Fruit fly (Drosophila melanogaster): Measurements from ENCODE around the gene CG13912.

CG13912 gene

DNA sequence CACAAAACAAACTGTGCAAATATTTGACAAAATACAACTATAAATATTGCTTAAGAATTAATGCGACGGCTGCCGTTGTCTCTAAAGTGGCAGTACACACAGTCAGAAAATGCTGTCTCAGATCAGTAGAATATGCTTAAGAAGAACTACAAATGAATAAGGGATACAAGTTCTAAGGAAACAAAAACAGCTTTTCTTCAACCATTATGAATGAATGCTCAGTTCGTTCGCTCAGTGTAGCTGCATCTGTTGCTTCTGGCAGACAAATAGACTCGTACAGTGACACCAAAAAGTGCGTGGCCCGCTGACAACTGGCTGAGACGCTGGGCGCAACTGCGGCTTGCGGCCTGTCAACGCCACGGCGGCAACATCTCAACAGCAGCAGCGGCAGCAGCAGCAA, 23.6 kb upstream of the CG13912 start:
- TF ChIP-seq CG10631 (GFP tag; optimal IDR thresholded peaks at IDR 0.05) (peak; percentile 42), OdsH (GFP tag; optimal IDR thresholded peaks at IDR 0.05) (no peak), CG32006 (GFP tag; optimal IDR thresholded peaks at IDR 0.05) (peak; percentile 1), CG11902 (GFP tag; optimal IDR thresholded peaks at IDR 0.05) (no peak), Hr4 (GFP tag; optimal IDR thresholded peaks at IDR 0.05) (peak; percentile 33), CG16779 (tag; optimal IDR thresholded peaks at IDR 0.05) (peak; percentile 19), CG9139 (GFP tag; optimal IDR thresholded peaks at IDR 0.05) (no peak), CG8119 (GFP tag; IDR thresholded peaks at IDR 0.05) (0 out of 3 replicates have a peak, but pooled peaks have one; percentile 20), vri (GFP tag; optimal IDR thresholded peaks at IDR 0.05) (no peak), CG11294 (GFP tag; IDR thresholded peaks at IDR 0.05) (peak; percentile 21; the same call in 1 of the 2 replicates), Eip75B (GFP tag; optimal IDR thresholded peaks at IDR 0.05) (peak; percentile 46), Eip78C (GFP tag) (peak; percentile 31), eg (GFP tag; IDR thresholded peaks at IDR 0.05) (peak; percentile 57), net (GFP tag; optimal IDR thresholded peaks at IDR 0.05) (peak; percentile 0), Gug (GFP tag; IDR thresholded peaks at IDR 0.05) (peak; percentile 28), Ets96B (tag; optimal IDR thresholded peaks at IDR 0.05) (peak; percentile 30), acj6 (GFP tag; optimal IDR thresholded peaks at IDR 0.05) (no peak), CG6163 (GFP tag; IDR thresholded peaks at IDR 0.05) (peak; percentile 75), CG15336 (GFP tag; IDR thresholded peaks at IDR 0.05) (peak; percentile 42; the same call in 1 of the 2 replicates), topi (GFP tag; optimal IDR thresholded peaks at IDR 0.05) (no peak), achi (GFP tag; optimal IDR thresholded peaks at IDR 0.05) (peak; percentile 18), Ets21C (GFP tag; optimal IDR thresholded peaks at IDR 0.05) (no peak), fkh (GFP tag; optimal IDR thresholded peaks at IDR 0.05) (no peak)

DNA sequence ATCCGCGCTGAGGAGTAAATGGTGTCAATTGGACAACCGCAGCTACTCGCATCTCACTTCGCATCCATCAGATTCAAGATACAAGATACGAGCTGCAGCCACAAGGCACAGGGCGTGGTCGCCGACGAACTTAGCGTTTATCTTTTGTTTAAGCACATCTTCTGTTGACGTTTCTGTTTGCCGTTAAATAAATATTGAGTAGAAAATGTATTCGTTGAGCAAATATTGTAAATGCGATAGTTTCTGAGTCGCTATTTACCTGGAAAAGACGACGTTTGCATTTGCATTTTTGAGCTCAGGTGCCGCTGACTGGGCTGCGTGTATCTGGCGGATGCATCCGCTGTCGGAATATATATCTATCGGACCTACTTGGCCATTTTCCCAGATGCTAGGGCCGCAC, 23.1 kb upstream of the CG13912 start:
- TF ChIP-seq CG32006 (GFP tag; optimal IDR thresholded peaks at IDR 0.05) (no peak), Ets96B (tag; optimal IDR thresholded peaks at IDR 0.05) (no peak), Eip78C (GFP tag) (peak; percentile 39), ss (GFP tag; optimal IDR thresholded peaks at IDR 0.05) (peak in 1 of 2 experiments; percentile 7), CG9139 (GFP tag; optimal IDR thresholded peaks at IDR 0.05) (peak; percentile 14), fkh (GFP tag; optimal IDR thresholded peaks at IDR 0.05) (peak; percentile 91), eg (GFP tag; IDR thresholded peaks at IDR 0.05) (peak; percentile 52; the same call in 2 of the 3 replicates), CG6163 (GFP tag; IDR thresholded peaks at IDR 0.05) (peak; percentile 57)

DNA sequence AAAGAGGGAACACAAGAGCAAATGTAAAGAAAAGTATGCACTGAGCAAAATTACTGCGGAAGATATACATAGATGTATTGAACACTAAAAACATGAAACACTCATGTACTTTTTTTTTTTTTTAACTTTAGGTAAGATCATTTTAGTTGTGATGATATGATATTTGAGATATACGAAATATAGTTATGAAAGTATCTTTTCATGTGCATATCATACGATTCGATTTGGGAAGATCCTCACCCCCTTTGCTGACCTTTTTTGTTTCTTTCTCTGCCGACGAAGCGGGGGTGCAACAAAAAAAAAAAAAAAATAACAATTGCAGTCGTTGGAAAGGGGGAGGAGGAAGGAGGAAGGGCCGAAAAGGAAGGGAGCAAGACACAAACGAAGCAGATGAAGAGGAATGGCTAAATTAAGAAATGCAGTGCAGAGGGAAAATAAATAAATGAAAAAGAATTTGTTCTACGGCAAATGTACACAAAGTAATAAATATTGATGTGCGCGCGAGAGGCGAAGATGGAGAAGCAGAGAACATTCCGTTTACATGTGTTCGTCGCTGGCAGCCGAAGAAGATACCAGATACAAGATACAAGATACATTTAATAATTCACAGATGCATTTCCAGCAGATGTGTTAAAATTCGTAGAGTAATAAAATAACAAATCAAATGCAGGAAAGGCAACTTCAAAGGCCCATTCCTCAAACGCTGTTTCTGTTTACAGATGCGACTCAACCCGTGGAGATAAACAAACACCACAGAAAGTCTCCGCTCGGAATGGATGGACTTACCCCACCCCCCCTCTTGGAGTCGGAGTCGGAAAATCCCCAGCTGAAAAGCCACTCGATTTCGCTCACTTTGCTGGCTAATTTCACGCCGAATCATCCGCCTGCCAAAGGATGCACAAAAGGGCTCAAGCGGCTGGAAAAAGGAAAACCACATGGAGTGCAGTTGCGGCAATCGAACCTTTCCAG, 22.2 kb upstream of the CG13912 start:
- TF ChIP-seq salr (GFP tag; optimal IDR thresholded peaks at IDR 0.05) = no peak
- no peak for TF ChIP-seq vri (GFP tag; optimal IDR thresholded peaks at IDR 0.05)
- TF ChIP-seq CG11762 (GFP tag; optimal IDR thresholded peaks at IDR 0.05; ENCODE audit: insufficient read depth) = no peak
- TF ChIP-seq CG15336 (GFP tag; IDR thresholded peaks at IDR 0.05) = no peak
- no peak for TF ChIP-seq CG1621 (tag; optimal IDR thresholded peaks at IDR 0.05)
- TF ChIP-seq Ets96B (tag; optimal IDR thresholded peaks at IDR 0.05) = peak; percentile 50
- TF ChIP-seq CG16779 (tag; optimal IDR thresholded peaks at IDR 0.05) = peak; percentile 4
- TF ChIP-seq CG3032 (tag; optimal IDR thresholded peaks at IDR 0.05) = peak; percentile 35
- peak; percentile 34 for TF ChIP-seq cyc (GFP tag; optimal IDR thresholded peaks at IDR 0.05)
- no peak for TF ChIP-seq CG9139 (GFP tag; optimal IDR thresholded peaks at IDR 0.05)
- TF ChIP-seq pdm3 (GFP tag; optimal IDR thresholded peaks at IDR 0.05) = peak; percentile 36
- no peak for TF ChIP-seq Hr38 (GFP tag; optimal IDR thresholded peaks at IDR 0.05)
- no peak for TF ChIP-seq Ets21C (GFP tag; optimal IDR thresholded peaks at IDR 0.05)
- no peak for TF ChIP-seq Sox15 (GFP tag; optimal IDR thresholded peaks at IDR 0.05)
- TF ChIP-seq CG7368 (GFP tag; optimal IDR thresholded peaks at IDR 0.05) = peak; percentile 11
- TF ChIP-seq CG6808 (GFP tag; optimal IDR thresholded peaks at IDR 0.05) = peak; percentile 15
- TF ChIP-seq CG3919 (GFP tag; optimal IDR thresholded peaks at IDR 0.05) = peak; percentile 31
- no peak for TF ChIP-seq Hr4 (GFP tag; optimal IDR thresholded peaks at IDR 0.05)
- no peak for TF ChIP-seq CG11294 (GFP tag; IDR thresholded peaks at IDR 0.05)
- TF ChIP-seq OdsH (GFP tag; optimal IDR thresholded peaks at IDR 0.05) = peak; percentile 27
- TF ChIP-seq CG8319 (GFP tag; optimal IDR thresholded peaks at IDR 0.05) = no peak
- TF ChIP-seq CG6163 (GFP tag; IDR thresholded peaks at IDR 0.05) = peak; percentile 67; the same call in 2 of the 3 replicates
- TF ChIP-seq fd85E (GFP tag; optimal IDR thresholded peaks at IDR 0.05) = no peak
- peak; percentile 39 for TF ChIP-seq acj6 (GFP tag; optimal IDR thresholded peaks at IDR 0.05)
- TF ChIP-seq CG4318 (GFP tag; optimal IDR thresholded peaks at IDR 0.05) = no peak
- TF ChIP-seq CG11902 (GFP tag; optimal IDR thresholded peaks at IDR 0.05) = peak; percentile 3
- no peak for TF ChIP-seq CG32006 (GFP tag; optimal IDR thresholded peaks at IDR 0.05)
- TF ChIP-seq Smox (GFP tag; optimal IDR thresholded peaks at IDR 0.05) = no peak
- peak; percentile 47 for TF ChIP-seq Met (GFP tag; optimal IDR thresholded peaks at IDR 0.05)
- peak; percentile 8 for TF ChIP-seq CG6792 (GFP tag; optimal IDR thresholded peaks at IDR 0.05)
- peak; percentile 27 for TF ChIP-seq spab (GFP tag; optimal IDR thresholded peaks at IDR 0.05)
- no peak for TF ChIP-seq Lpt (GFP tag; optimal IDR thresholded peaks at IDR 0.05)
- peak; percentile 45 for TF ChIP-seq achi (GFP tag; optimal IDR thresholded peaks at IDR 0.05)
- no peak for TF ChIP-seq Gug (GFP tag; IDR thresholded peaks at IDR 0.05)
